Fruit fly (Drosophila melanogaster) whole organism, prepupa: Measurements from ENCODE around the gene Gs2.
A peak's percentile ranks its signal among the peaks of the same experiment; 100 is the strongest.

ENCODE experiments used
- Blimp-1 ChIP-seq: fragments of 200-800 bp; sonication (Bioruptor generic); optimal IDR thresholded peaks from 3 replicates; lab custom pipeline; 2017; ENCODE audit warnings: missing biosample characterization, missing genetic modification characterization, mild to moderate bottlenecking, moderate library complexity, missing genetic modification reagents
- CG10669 ChIP-seq: fragments of 200-800 bp; sonication (Bioruptor generic); optimal IDR thresholded peaks from 3 replicates; lab custom pipeline; 2018; ENCODE audit warnings: missing biosample characterization, mild to moderate bottlenecking, missing genetic modification characterization, moderate library complexity
- CG16779 ChIP-seq: fragments of 200-800 bp; sonication (Bioruptor generic); optimal IDR thresholded peaks from 3 replicates; lab custom pipeline; 2017; ENCODE audit warnings: missing biosample characterization, mild to moderate bottlenecking, missing genetic modification characterization
- CG3032 ChIP-seq: fragments of 200-800 bp; optimal IDR thresholded peaks from 2 replicates; lab custom pipeline; 2019; ENCODE audit warnings: missing biosample characterization, mild to moderate bottlenecking, missing genetic modification characterization, moderate library complexity
- CG31627 ChIP-seq: fragments of 200-800 bp; sonication (Bioruptor generic); optimal IDR thresholded peaks from 3 replicates; lab custom pipeline; 2016; ENCODE audit warnings: missing biosample characterization, missing genetic modification characterization
- CG32006 ChIP-seq: fragments of 200-800 bp; sonication (Bioruptor generic); optimal IDR thresholded peaks from 3 replicates; lab custom pipeline; 2017; ENCODE audit warnings: missing biosample characterization, mild to moderate bottlenecking, missing genetic modification characterization
- CG3919 ChIP-seq: fragments of 200-800 bp; sonication (Bioruptor generic); optimal IDR thresholded peaks from 3 replicates; lab custom pipeline; 2016; ENCODE audit warnings: missing biosample characterization, missing genetic modification characterization
- CG4318 ChIP-seq: fragments of 200-800 bp; sonication (Bioruptor generic); optimal IDR thresholded peaks from 3 replicates; lab custom pipeline; 2017; ENCODE audit warnings: missing biosample characterization, mild to moderate bottlenecking, missing genetic modification characterization
- CG6792 ChIP-seq: fragments of 200-800 bp; sonication (Bioruptor generic); optimal IDR thresholded peaks from 3 replicates; lab custom pipeline; 2016; ENCODE audit warnings: missing biosample characterization, missing genetic modification characterization
- CG6808 ChIP-seq: fragments of 200-800 bp; sonication (Bioruptor generic); optimal IDR thresholded peaks from 3 replicates; lab custom pipeline; 2017; ENCODE audit warnings: missing biosample characterization, missing genetic modification characterization, mild to moderate bottlenecking, moderate library complexity, missing genetic modification reagents
- CG8632 ChIP-seq: fragments of 200-800 bp; sonication (Bioruptor generic); optimal IDR thresholded peaks from 3 replicates; lab custom pipeline; 2016; ENCODE audit warnings: missing biosample characterization, missing genetic modification characterization
- CG9139 ChIP-seq: fragments of 200-800 bp; sonication (Bioruptor generic); optimal IDR thresholded peaks from 3 replicates; lab custom pipeline; 2017; ENCODE audit warnings: missing biosample characterization, mild to moderate bottlenecking, missing genetic modification characterization
- Eip75B ChIP-seq: fragments of 200-800 bp; sonication (Bioruptor generic); optimal IDR thresholded peaks from 3 replicates; lab custom pipeline; 2016; ENCODE audit warnings: missing biosample characterization, missing genetic modification characterization
- Eip78C ChIP-seq: fragments of 200-800 bp; sonication (Bioruptor generic); peaks from one replicate; lab custom pipeline; 2016; ENCODE audit warnings: missing biosample characterization, missing genetic modification characterization
- Eip93F ChIP-seq: fragments of 200-800 bp; sonication (Bioruptor generic); optimal IDR thresholded peaks from 2 replicates; lab custom pipeline; 2016; ENCODE audit warnings: missing biosample characterization, mild to moderate bottlenecking, missing genetic modification characterization
- Ets96B ChIP-seq: fragments of 200-800 bp; optimal IDR thresholded peaks from 2 replicates; lab custom pipeline; 2019; ENCODE audit warnings: missing biosample characterization, mild to moderate bottlenecking, missing genetic modification characterization, moderate library complexity
- Gug ChIP-seq: fragments of 200-800 bp; sonication (Bioruptor generic); IDR thresholded peaks from 2 replicates; pipeline ENCODE4 v1.3.6; 2022; ENCODE audit warnings: missing biosample characterization, missing genetic modification characterization
- Hr38 ChIP-seq: sonication (Bioruptor generic); optimal IDR thresholded peaks from 2 replicates; lab custom pipeline; 2016; ENCODE audit warnings: missing biosample characterization, missing genetic modification characterization
- Hr39 ChIP-seq: fragments of 200-800 bp; sonication (Bioruptor generic); optimal IDR thresholded peaks from 2 replicates; lab custom pipeline; 2016; ENCODE audit warnings: missing biosample characterization, missing genetic modification characterization
- Lpt ChIP-seq: fragments of 200-800 bp; sonication (Bioruptor generic); optimal IDR thresholded peaks from 3 replicates; lab custom pipeline; 2016; ENCODE audit warnings: missing biosample characterization, missing genetic modification characterization
- Met ChIP-seq: fragments of 200-800 bp; sonication (Bioruptor generic); optimal IDR thresholded peaks from 3 replicates; lab custom pipeline; 2016; ENCODE audit warnings: missing biosample characterization, missing genetic modification characterization
- OdsH ChIP-seq: fragments of 200-800 bp; sonication (Bioruptor generic); optimal IDR thresholded peaks from 3 replicates; lab custom pipeline; 2016; ENCODE audit warnings: missing biosample characterization, missing genetic modification characterization
- Sox14 ChIP-seq: fragments of 200-800 bp; sonication (Bioruptor generic); optimal IDR thresholded peaks from 3 replicates; lab custom pipeline; 2016; ENCODE audit warnings: missing biosample characterization, missing genetic modification characterization
- achi ChIP-seq: fragments of 200-800 bp; sonication (Bioruptor generic); optimal IDR thresholded peaks from 3 replicates; lab custom pipeline; 2016; ENCODE audit warnings: missing biosample characterization, missing genetic modification characterization
- acj6 ChIP-seq: fragments of 200-800 bp; sonication (Bioruptor generic); optimal IDR thresholded peaks from 3 replicates; lab custom pipeline; 2016; ENCODE audit warnings: missing biosample characterization, missing genetic modification characterization
- cyc ChIP-seq: fragments of 200-800 bp; sonication (Bioruptor generic); optimal IDR thresholded peaks from 3 replicates; lab custom pipeline; 2016; ENCODE audit warnings: missing biosample characterization, missing genetic modification characterization
- fd59A ChIP-seq: fragments of 200-800 bp; sonication (Bioruptor generic); optimal IDR thresholded peaks from 2 replicates; lab custom pipeline; 2017; ENCODE audit warnings: missing biosample characterization, mild to moderate bottlenecking, missing genetic modification characterization, missing genetic modification reagents
- fd85E ChIP-seq: fragments of 200-800 bp; sonication (Bioruptor generic); optimal IDR thresholded peaks from 3 replicates; lab custom pipeline; 2016; ENCODE audit warnings: missing biosample characterization, missing genetic modification characterization
- fkh ChIP-seq: fragments of 200-800 bp; sonication (Bioruptor generic); optimal IDR thresholded peaks from 3 replicates; lab custom pipeline; 2017; ENCODE audit warnings: missing biosample characterization, mild to moderate bottlenecking, missing genetic modification characterization, moderate library complexity
- pdm3 ChIP-seq: fragments of 200-800 bp; sonication (Bioruptor generic); optimal IDR thresholded peaks from 3 replicates; lab custom pipeline; 2016; ENCODE audit warnings: missing biosample characterization, missing genetic modification characterization
- salr ChIP-seq, 2 experiments: fragments of 200-800 bp; sonication (Bioruptor generic); optimal IDR thresholded peaks; 3 replicates each; lab custom pipeline; 2016 to 2018; ENCODE audit warnings: missing biosample characterization in 2 of 2, missing genetic modification characterization in 2 of 2, mild to moderate bottlenecking in 1 of 2
- svp ChIP-seq: fragments of 200-800 bp; sonication (Bioruptor generic); peaks from one replicate; lab custom pipeline; 2016; ENCODE audit warnings: missing biosample characterization, missing genetic modification characterization
- vri ChIP-seq: fragments of 200-800 bp; sonication (Bioruptor generic); optimal IDR thresholded peaks from 3 replicates; lab custom pipeline; 2016; ENCODE audit warnings: missing biosample characterization, mild to moderate bottlenecking, missing genetic modification characterization

Gs2 gene

dm6 chrX:11425956-11426598 is 3.4 kb downstream of the Gs2 start:
- TF ChIP-seq vri (GFP tag; lab: Kevin White, UChicago) = no peak
- peak; percentile 8 for TF ChIP-seq Eip78C (GFP tag; lab: Kevin White, UChicago)

- TF ChIP-seq fd85E (GFP tag; lab: Kevin White, UChicago) (no peak), acj6 (GFP tag; lab: Kevin White, UChicago) (no peak), Sox14 (peak; percentile 2), CG8632 (GFP tag; lab: Kevin White, UChicago) (peak; percentile 34), Gug (no peak), Met (GFP tag; lab: Kevin White, UChicago) (peak; percentile 9), Hr38 (no peak), Eip75B (peak; percentile 8), cyc (GFP tag; lab: Kevin White, UChicago) (no peak), CG6792 (peak; percentile 12), salr (GFP tag; optimal IDR thresholded peaks at IDR 0.05; lab: Kevin White, UChicago) (no peak), Blimp-1 (no peak), CG31627 (GFP tag; lab: Kevin White, UChicago) (no peak), Hr39 (GFP tag; lab: Kevin White, UChicago) (peak; percentile 23), CG9139 (GFP tag; lab: Kevin White, UChicago) (no peak), fd59A (GFP tag; lab: Kevin White, UChicago) (peak; percentile 10), CG10669 (no peak), fkh (peak; percentile 97), CG3032 (no peak), CG3919 (GFP tag; lab: Kevin White, UChicago) (no peak), vri (GFP tag; lab: Kevin White, UChicago) (peak; percentile 30), CG4318 (GFP tag; lab: Kevin White, UChicago) (no peak), svp (GFP tag; lab: Kevin White, UChicago) (peak; percentile 86), pdm3 (GFP tag; lab: Kevin White, UChicago) (no peak), Ets96B (no peak)
- TF ChIP-seq, all 60 proteins: peak for 10
Measured at dm6 chrX:11427282-11427689, 4.7 kb downstream of the Gs2 start.

- TF ChIP-seq Ets96B (no peak), CG31627 (GFP tag; lab: Kevin White, UChicago) (no peak), fkh (peak; percentile 19), CG32006 (GFP tag; lab: Kevin White, UChicago) (no peak), Blimp-1 (no peak)
Measured at dm6 chrX:11430940-11431339, 8.3 kb downstream of the Gs2 start.

- peak; percentile 5 for TF ChIP-seq Eip93F
- TF ChIP-seq CG10669 = no peak
- TF ChIP-seq CG8632 (GFP tag; lab: Kevin White, UChicago) = no peak
- no peak for TF ChIP-seq CG6808
- no peak for TF ChIP-seq vri (GFP tag; lab: Kevin White, UChicago)
- no peak for TF ChIP-seq Hr39 (GFP tag; lab: Kevin White, UChicago)
- TF ChIP-seq achi = no peak
- no peak for TF ChIP-seq CG16779 (tag; lab: Kevin White, UChicago)
Measured at dm6 chrX:11433930-11434329, 11.3 kb downstream of the Gs2 start.

dm6 chrX:11439270-11439669 is 16.6 kb downstream of the Gs2 start:
- TF ChIP-seq Lpt (GFP tag; lab: Kevin White, UChicago) (no peak), CG8632 (GFP tag; lab: Kevin White, UChicago) (no peak), fkh (peak; percentile 85), OdsH (GFP tag; lab: Kevin White, UChicago) (no peak)
